Worm (Caenorhabditis elegans) whole organism, young adult: Measurements from ENCODE around the gene byn-1.

ENCODE experiments used
- B0336.3 ChIP-seq: fragments of 200-800 bp; sonication (Bioruptor generic); IDR thresholded peaks from 2 replicates; pipeline ENCODE4 v1.3.6; 2022; ENCODE audit warnings: missing genetic modification characterization, missing compliant biosample characterization
- D2030.7 ChIP-seq: fragments of 200-800 bp; sonication (Bioruptor generic); IDR thresholded peaks from 2 replicates; pipeline ENCODE4 v1.3.6; 2022; ENCODE audit warnings: missing genetic modification reagents, missing genetic modification characterization, missing compliant biosample characterization
- F33H1.4 ChIP-seq: fragments of 200-800 bp; sonication (Bioruptor generic); IDR thresholded peaks from 2 replicates; pipeline ENCODE4 v1.3.6; 2022; ENCODE audit warnings: missing genetic modification reagents, missing genetic modification characterization, missing compliant biosample characterization
- F39B2.1 ChIP-seq: fragments of 200-800 bp; sonication (Bioruptor generic); IDR thresholded peaks from 2 replicates; pipeline ENCODE4 v1.3.6; 2022; ENCODE audit warnings: missing genetic modification reagents, missing genetic modification characterization, missing compliant biosample characterization
- F52B5.7 ChIP-seq: sonication (generic microtip); optimal IDR thresholded peaks from 2 replicates; lab custom pipeline; 2016; ENCODE audit warnings: mild to moderate bottlenecking, missing genetic modification characterization, missing compliant biosample characterization
- K11D2.4 ChIP-seq: fragments of 200-800 bp; sonication (Bioruptor generic); IDR thresholded peaks from 2 replicates; pipeline ENCODE4 v1.3.6; 2022; ENCODE audit warnings: missing genetic modification reagents, missing genetic modification characterization, missing compliant biosample characterization
- T26A5.8 ChIP-seq: sonication (generic microtip); optimal IDR thresholded peaks from 2 replicates; lab custom pipeline; 2016; ENCODE audit warnings: missing genetic modification characterization, missing compliant biosample characterization
- Y53F4B.3 ChIP-seq: fragments of 200-800 bp; sonication (Bioruptor generic); IDR thresholded peaks from 2 replicates; pipeline ENCODE4 v1.3.6; 2022; ENCODE audit warnings: missing genetic modification reagents, missing genetic modification characterization, missing compliant biosample characterization
- Y56A3A.18 ChIP-seq: fragments of 200-800 bp; sonication (Bioruptor generic); IDR thresholded peaks from 2 replicates; pipeline ENCODE4 v1.3.6; 2022; ENCODE audit warnings: missing genetic modification reagents, missing genetic modification characterization, missing compliant biosample characterization
- ama-1 ChIP-seq, 3 experiments: fragments of 150-350 bp in 1 of 3; sonication (generic microtip) in 2 of 3; optimal IDR thresholded peaks; 2 replicates each; lab custom pipeline; 2014 to 2018; ENCODE audit warnings: missing biosample characterization in 2 of 3, missing genetic modification characterization in 2 of 3, missing genetic modification reagents in 2 of 3
- atf-7 ChIP-seq: sonication (generic microtip); optimal IDR thresholded peaks from 2 replicates; lab custom pipeline; 2017; ENCODE audit warnings: mild to moderate bottlenecking, missing genetic modification characterization, missing compliant biosample characterization
- athp-1 ChIP-seq: sonication (generic microtip); optimal IDR thresholded peaks from 2 replicates; lab custom pipeline; 2017; ENCODE audit warnings: mild to moderate bottlenecking, missing genetic modification characterization, missing compliant biosample characterization
- attf-5 ChIP-seq: fragments of 200-800 bp; sonication (Bioruptor generic); optimal IDR thresholded peaks from 2 replicates; lab custom pipeline; 2018; ENCODE audit warnings: mild to moderate bottlenecking, missing genetic modification characterization, missing compliant biosample characterization
- cebp-1 ChIP-seq, 2 experiments: fragments of 200-800 bp in 1 of 2; sonication (Bioruptor generic) in 1 of 2; sonication (generic microtip) in 1 of 2; IDR thresholded peaks in 1 of 2; optimal IDR thresholded peaks in 1 of 2; 2 replicates each; pipeline versions ENCODE4 v1.3.6 to Lab custom; 2017 to 2022; ENCODE audit warnings: missing compliant biosample characterization in 2 of 2, missing genetic modification characterization in 2 of 2, mild to moderate bottlenecking in 1 of 2, missing genetic modification reagents in 1 of 2, moderate library complexity in 1 of 2
- ceh-100 ChIP-seq: fragments of 200-800 bp; sonication (Bioruptor generic); IDR thresholded peaks from 2 replicates; pipeline ENCODE4 v1.3.6; 2022; ENCODE audit warnings: missing genetic modification reagents, missing genetic modification characterization, missing compliant biosample characterization
- ceh-79 ChIP-seq: sonication (generic microtip); optimal IDR thresholded peaks from 2 replicates; lab custom pipeline; 2017; ENCODE audit warnings: mild to moderate bottlenecking, missing genetic modification characterization, missing compliant biosample characterization
- ceh-91 ChIP-seq: fragments of 200-800 bp; sonication (Bioruptor generic); IDR thresholded peaks from 2 replicates; pipeline ENCODE4 v1.3.6; 2022; ENCODE audit warnings: missing genetic modification reagents, missing genetic modification characterization, missing compliant biosample characterization
- die-1 ChIP-seq: sonication (generic microtip); optimal IDR thresholded peaks from 2 replicates; lab custom pipeline; 2016; ENCODE audit warnings: missing genotype, mild to moderate bottlenecking, missing genetic modification characterization, missing compliant biosample characterization
- dox-1 ChIP-seq: fragments of 200-800 bp; sonication (Bioruptor generic); IDR thresholded peaks from 2 replicates; pipeline ENCODE4 v1.3.6; 2022; ENCODE audit warnings: missing genetic modification reagents, missing genetic modification characterization, missing compliant biosample characterization
- dpff-1 ChIP-seq: sonication (generic microtip); optimal IDR thresholded peaks from 2 replicates; lab custom pipeline; 2017; ENCODE audit warnings: mild to moderate bottlenecking, missing genetic modification characterization, missing compliant biosample characterization
- dpl-1 ChIP-seq: fragments of 150-350 bp; optimal IDR thresholded peaks from 2 replicates; lab custom pipeline; 2014; ENCODE audit warnings: missing biosample characterization, missing genetic modification reagents, missing genetic modification characterization
- ekl-4 ChIP-seq: fragments of 200-800 bp; sonication (Bioruptor generic); IDR thresholded peaks from 2 replicates; pipeline ENCODE4 v1.3.6; 2022; ENCODE audit warnings: missing genetic modification reagents, missing genetic modification characterization, missing compliant biosample characterization
- gei-17 ChIP-seq: fragments of 200-800 bp; sonication (Bioruptor generic); optimal IDR thresholded peaks from 2 replicates; lab custom pipeline; 2018; ENCODE audit warnings: mild to moderate bottlenecking, missing genetic modification characterization, missing compliant biosample characterization
- him-1 ChIP-seq: sonication (generic microtip); optimal IDR thresholded peaks from 2 replicates; lab custom pipeline; 2016; ENCODE audit warnings: missing genotype, missing genetic modification reagents, missing genetic modification characterization, missing compliant biosample characterization
- hmg-1.2 ChIP-seq: fragments of 200-800 bp; sonication (Bioruptor generic); IDR thresholded peaks from 2 replicates; pipeline ENCODE4 v1.3.6; 2022; ENCODE audit warnings: missing genetic modification reagents, missing genetic modification characterization, missing compliant biosample characterization
- let-607 ChIP-seq, 2 experiments: fragments of 200-800 bp in 1 of 2; sonication (Bioruptor generic) in 1 of 2; sonication (generic microtip) in 1 of 2; optimal IDR thresholded peaks; 2 replicates each; lab custom pipeline; 2016 to 2018; ENCODE audit warnings: mild to moderate bottlenecking in 2 of 2, missing compliant biosample characterization in 2 of 2, missing genetic modification characterization in 2 of 2, moderate library complexity in 2 of 2, missing genotype in 1 of 2
- lin-54 ChIP-seq: fragments of 200-800 bp; sonication (Bioruptor generic); optimal IDR thresholded peaks from 2 replicates; lab custom pipeline; 2018; ENCODE audit warnings: mild to moderate bottlenecking, missing genetic modification characterization, missing compliant biosample characterization
- madf-3 ChIP-seq: fragments of 200-800 bp; sonication (Bioruptor generic); IDR thresholded peaks from 2 replicates; pipeline ENCODE4 v1.3.6; 2022; ENCODE audit warnings: missing genetic modification reagents, missing genetic modification characterization, missing compliant biosample characterization
- madf-6 ChIP-seq: fragments of 200-800 bp; sonication (Bioruptor generic); IDR thresholded peaks from 2 replicates; pipeline ENCODE4 v1.3.6; 2022; ENCODE audit warnings: missing genetic modification reagents, missing genetic modification characterization, missing compliant biosample characterization
- madf-8 ChIP-seq: fragments of 200-800 bp; sonication (Bioruptor generic); conservative IDR thresholded peaks from 2 replicates; pipeline ENCODE4 v1.3.6; 2022; ENCODE audit warnings: missing genetic modification reagents, missing genetic modification characterization, missing compliant biosample characterization
- nfya-2 ChIP-seq: fragments of 200-800 bp; sonication (Bioruptor generic); IDR thresholded peaks from 2 replicates; pipeline ENCODE4 v1.3.6; 2022; ENCODE audit warnings: missing genetic modification reagents, missing genetic modification characterization, missing compliant biosample characterization
- nfyb-1 ChIP-seq: fragments of 200-800 bp; sonication (Bioruptor generic); IDR thresholded peaks from 2 replicates; pipeline ENCODE4 v1.3.6; 2022; ENCODE audit warnings: missing genetic modification reagents, missing genetic modification characterization, missing compliant biosample characterization
- nhr-120 ChIP-seq: fragments of 200-800 bp; sonication (Bioruptor generic); IDR thresholded peaks from 2 replicates; pipeline ENCODE4 v1.3.6; 2022; ENCODE audit warnings: missing genetic modification characterization, missing compliant biosample characterization
- nhr-27 ChIP-seq: fragments of 200-800 bp; sonication (Bioruptor generic); optimal IDR thresholded peaks from 2 replicates; lab custom pipeline; 2018; ENCODE audit warnings: mild to moderate bottlenecking, missing genetic modification characterization, moderate library complexity, missing compliant biosample characterization
- pbrm-1 ChIP-seq: fragments of 200-800 bp; sonication (Bioruptor generic); IDR thresholded peaks from 2 replicates; pipeline ENCODE4 v1.3.6; 2022; ENCODE audit warnings: missing genetic modification reagents, missing genetic modification characterization, missing compliant biosample characterization
- repo-1 ChIP-seq: sonication (generic microtip); optimal IDR thresholded peaks from 2 replicates; lab custom pipeline; 2017; ENCODE audit warnings: mild to moderate bottlenecking, missing genetic modification characterization, missing compliant biosample characterization
- snpc-1.3 ChIP-seq: sonication (generic microtip); optimal IDR thresholded peaks from 2 replicates; lab custom pipeline; 2017; ENCODE audit warnings: missing genetic modification characterization, mild to moderate bottlenecking, missing compliant biosample characterization, antibody characterized with exemption, moderate library complexity, missing genotype, missing genetic modification reagents; ENCODE audit not compliant: insufficient read depth
- snpc-3.4 ChIP-seq: sonication (generic microtip); optimal IDR thresholded peaks from 2 replicates; lab custom pipeline; 2017; ENCODE audit warnings: missing genetic modification characterization, mild to moderate bottlenecking, missing compliant biosample characterization, antibody characterized with exemption, moderate library complexity, missing genotype, missing genetic modification reagents
- somi-1 ChIP-seq: fragments of 200-800 bp; sonication (Bioruptor generic); optimal IDR thresholded peaks from 2 replicates; lab custom pipeline; 2018; ENCODE audit warnings: mild to moderate bottlenecking, missing genetic modification characterization, missing compliant biosample characterization
- tbp1 ChIP-seq: fragments of 200-800 bp; sonication (Bioruptor generic); optimal IDR thresholded peaks from 2 replicates; lab custom pipeline; 2018; ENCODE audit warnings: mild to moderate bottlenecking, missing genetic modification characterization, missing compliant biosample characterization
- tlf-1 ChIP-seq: fragments of 200-800 bp; sonication (Bioruptor generic); optimal IDR thresholded peaks from 2 replicates; lab custom pipeline; 2018; ENCODE audit warnings: mild to moderate bottlenecking, missing genetic modification characterization, missing compliant biosample characterization
- unc-130 ChIP-seq: sonication (generic microtip); optimal IDR thresholded peaks from 2 replicates; lab custom pipeline; 2016; ENCODE audit warnings: missing genetic modification reagents, missing genetic modification characterization, missing compliant biosample characterization
- xnd-1 ChIP-seq: sonication (generic microtip); optimal IDR thresholded peaks from 2 replicates; lab custom pipeline; 2016; ENCODE audit warnings: missing genotype, missing genetic modification reagents, missing genetic modification characterization, missing compliant biosample characterization
- ztf-22 ChIP-seq: fragments of 200-800 bp; sonication (Bioruptor generic); optimal IDR thresholded peaks from 2 replicates; lab custom pipeline; 2018; ENCODE audit warnings: mild to moderate bottlenecking, missing genetic modification characterization, moderate library complexity, missing compliant biosample characterization
- ztf-26 ChIP-seq: sonication (generic microtip); optimal IDR thresholded peaks from 2 replicates; lab custom pipeline; 2017; ENCODE audit warnings: missing genetic modification characterization, missing compliant biosample characterization

byn-1 gene

ce11 chrIII:6969090-6969489 is 37.3 kb downstream of the byn-1 start, which contains the start of gene F31E3.12:
Gene F31E3.12 (plus strand): TSS chrIII:6969390.
- TF ChIP-seq D2030.7 (GFP tag; lab: Robert Waterston, UW), result no peak
- no peak for TF ChIP-seq repo-1
- no peak for TF ChIP-seq ztf-26
- no peak for TF ChIP-seq xnd-1 (tag; lab: Kevin White, UChicago)
- TF ChIP-seq dpff-1 (tag; lab: Kevin White, UChicago), result no peak
- no peak for TF ChIP-seq somi-1 (GFP tag; lab: Kevin White, UChicago)
- TF ChIP-seq let-607 (tag; optimal IDR thresholded peaks at IDR 0.05; lab: Kevin White, UChicago), result no peak
- no peak for TF ChIP-seq Y56A3A.18 (GFP tag; lab: Robert Waterston, UW)
- TF ChIP-seq ceh-91, result no peak
- TF ChIP-seq gei-17, result no peak

ce11 chrIII:6969781-6970342 is 38.1 kb downstream of the byn-1 start:
- peak; percentile 2 for TF ChIP-seq dpl-1 (GFP tag; lab: Kevin White, UChicago)
- TF ChIP-seq D2030.7 (GFP tag; lab: Robert Waterston, UW), result peak; percentile 67
- peak; percentile 51 for TF ChIP-seq hmg-1.2
- peak; percentile 61 for TF ChIP-seq tbp1
- 0 out of 2 replicates have a peak, but pooled peaks have one; percentile 62 for TF ChIP-seq nfyb-1 (GFP tag; lab: Robert Waterston, UW)
- TF ChIP-seq ama-1 (optimal IDR thresholded peaks at IDR 0.05; lab: Kevin White, UChicago), result no peak
- peak in 1 of 2 experiments; percentile 84 for TF ChIP-seq ama-1 (GFP tag; optimal IDR thresholded peaks at IDR 0.05; lab: Kevin White, UChicago)
- TF ChIP-seq Y53F4B.3 (GFP tag; lab: Robert Waterston, UW), result 0 out of 2 replicates have a peak, but pooled peaks have one; percentile 18
- peak; percentile 76 for TF ChIP-seq F39B2.1 (GFP tag; lab: Robert Waterston, UW)
- peak; percentile 3 for TF ChIP-seq ztf-22 (GFP tag; lab: Kevin White, UChicago)
- TF ChIP-seq F33H1.4 (GFP tag; lab: Robert Waterston, UW), result peak; percentile 66
- TF ChIP-seq ceh-100 (GFP tag; lab: Robert Waterston, UW), result peak; percentile 12; the same call in 1 of the 2 replicates
- no peak for TF ChIP-seq madf-8 (GFP tag; lab: Robert Waterston, UW)
- no peak for TF ChIP-seq nhr-27 (tag; lab: Kevin White, UChicago)
- TF ChIP-seq ekl-4 (GFP tag; lab: Robert Waterston, UW), result peak; percentile 85
- peak; percentile 92 for TF ChIP-seq snpc-1.3 (tag; lab: Kevin White, UChicago)
- TF ChIP-seq him-1 (tag; lab: Kevin White, UChicago), result peak; percentile 92
- peak; percentile 78; the same call in 1 of the 2 replicates for TF ChIP-seq nfya-2
- peak; percentile 80 for TF ChIP-seq lin-54 (GFP tag; lab: Kevin White, UChicago)
- TF ChIP-seq atf-7 (tag; lab: Kevin White, UChicago), result no peak
- TF ChIP-seq Y56A3A.18 (GFP tag; lab: Robert Waterston, UW), result peak; percentile 87
- TF ChIP-seq B0336.3 (GFP tag; lab: Robert Waterston, UW), result peak; percentile 92
- TF ChIP-seq attf-5 (GFP tag; lab: Kevin White, UChicago), result no peak
- no peak for TF ChIP-seq K11D2.4 (GFP tag; lab: Robert Waterston, UW)
- TF ChIP-seq die-1 (tag; lab: Kevin White, UChicago), result peak; percentile 26
- peak; percentile 58 for TF ChIP-seq athp-1 (tag; lab: Kevin White, UChicago)
- TF ChIP-seq dox-1, result peak; percentile 52
- TF ChIP-seq ceh-79 (tag; lab: Kevin White, UChicago), result peak; percentile 32
- no peak for TF ChIP-seq T26A5.8 (tag; lab: Kevin White, UChicago)
- TF ChIP-seq madf-6 (GFP tag; lab: Robert Waterston, UW), result peak; percentile 81
- TF ChIP-seq madf-3 (GFP tag; lab: Robert Waterston, UW), result peak; percentile 82
- TF ChIP-seq snpc-3.4 (tag; lab: Kevin White, UChicago), result peak; percentile 89
- peak; percentile 82 for TF ChIP-seq unc-130
- no peak for TF ChIP-seq nhr-120 (GFP tag; lab: Robert Waterston, UW)
- no peak for TF ChIP-seq pbrm-1 (GFP tag; lab: Robert Waterston, UW)
- no peak for TF ChIP-seq cebp-1 (GFP tag; IDR thresholded peaks at IDR 0.05; lab: Robert Waterston, UW)
- TF ChIP-seq cebp-1 (tag; optimal IDR thresholded peaks at IDR 0.05; lab: Kevin White, UChicago), result peak; percentile 51
- TF ChIP-seq F52B5.7, result peak; percentile 14
- TF ChIP-seq tlf-1 (GFP tag; lab: Kevin White, UChicago), result peak; percentile 84
